Worm (Caenorhabditis elegans) whole organism, L3 larva: ENCODE results near the gene F25E5.9.

ENCODE experiments used
- R02D3.7 ChIP-seq: fragments of 150-350 bp; optimal IDR thresholded peaks from 2 replicates; lab custom pipeline; 2014; ENCODE audit warnings: missing biosample characterization, missing genetic modification characterization
- ZK546.5 ChIP-seq: sonication (generic microtip); optimal IDR thresholded peaks from 2 replicates; lab custom pipeline; 2017; ENCODE audit warnings: missing biosample characterization, missing genetic modification characterization
- aly-2 ChIP-seq: fragments of 150-350 bp; optimal IDR thresholded peaks from 2 replicates; lab custom pipeline; 2014; ENCODE audit warnings: missing biosample characterization, missing genetic modification characterization
- ama-1 ChIP-seq: fragments of 150-350 bp; optimal IDR thresholded peaks from 2 replicates; lab custom pipeline; 2018
- ceh-16 ChIP-seq: sonication (generic microtip); optimal IDR thresholded peaks from 2 replicates; lab custom pipeline; 2017; ENCODE audit warnings: missing biosample characterization, missing genetic modification characterization
- ceh-28 ChIP-seq: fragments of 150-350 bp; optimal IDR thresholded peaks from 2 replicates; lab custom pipeline; 2014; ENCODE audit warnings: missing biosample characterization, missing genetic modification reagents, missing genetic modification characterization
- ceh-9 ChIP-seq: sonication (generic microtip); optimal IDR thresholded peaks from 2 replicates; lab custom pipeline; 2018; ENCODE audit warnings: missing biosample characterization, missing genetic modification characterization
- daf-12 ChIP-seq: fragments of 150-350 bp; optimal IDR thresholded peaks from 2 replicates; lab custom pipeline; 2014; ENCODE audit warnings: missing biosample characterization, missing genetic modification reagents, missing genetic modification characterization
- egl-5 ChIP-seq: fragments of 150-350 bp; optimal IDR thresholded peaks from 2 replicates; lab custom pipeline; 2017; ENCODE audit warnings: missing biosample characterization, missing genetic modification reagents, missing genetic modification characterization, inconsistent platforms
- elt-1 ChIP-seq: fragments of 150-350 bp; optimal IDR thresholded peaks from 2 replicates; lab custom pipeline; 2014; ENCODE audit warnings: missing biosample characterization, missing genetic modification characterization
- elt-2 ChIP-seq: sonication (generic microtip); optimal IDR thresholded peaks from 2 replicates; lab custom pipeline; 2016; ENCODE audit warnings: missing genetic modification reagents, mild to moderate bottlenecking, missing genetic modification characterization, missing compliant biosample characterization
- elt-3 ChIP-seq, 3 experiments: fragments of 150-350 bp in 1 of 3; sonication (generic microtip) in 2 of 3; optimal IDR thresholded peaks; 2 replicates in 2 of 3; 4 replicates in 1 of 3; lab custom pipeline; 2014 to 2017; ENCODE audit warnings: missing biosample characterization in 3 of 3, missing genetic modification characterization in 3 of 3
- eor-1 ChIP-seq, 2 experiments: fragments of 150-350 bp; optimal IDR thresholded peaks; 2 replicates each; lab custom pipeline; 2014 to 2018; ENCODE audit warnings: missing biosample characterization in 2 of 2, missing genetic modification characterization in 2 of 2
- fkh-10 ChIP-seq: sonication (generic microtip); optimal IDR thresholded peaks from 2 replicates; lab custom pipeline; 2017; ENCODE audit warnings: missing biosample characterization, missing genetic modification reagents, missing genetic modification characterization
- fos-1 ChIP-seq: fragments of 150-350 bp; optimal IDR thresholded peaks from 2 replicates; lab custom pipeline; 2014; ENCODE audit warnings: missing biosample characterization, missing genetic modification characterization
- hmg-11 ChIP-seq: sonication (generic microtip); optimal IDR thresholded peaks from 2 replicates; lab custom pipeline; 2016; ENCODE audit warnings: missing genetic modification characterization, missing compliant biosample characterization
- jun-1 ChIP-seq: fragments of 150-350 bp; optimal IDR thresholded peaks from 2 replicates; lab custom pipeline; 2014; ENCODE audit warnings: missing biosample characterization, missing genetic modification reagents, missing genetic modification characterization
- lin-15B ChIP-seq: fragments of 150-350 bp; optimal IDR thresholded peaks from 2 replicates; lab custom pipeline; 2014; ENCODE audit warnings: missing biosample characterization, missing genetic modification characterization
- lin-39 ChIP-seq: fragments of 150-350 bp; optimal IDR thresholded peaks from 2 replicates; lab custom pipeline; 2018; ENCODE audit warnings: missing biosample characterization, missing genetic modification reagents, missing genetic modification characterization
- mdl-1 ChIP-seq: fragments of 150-350 bp; optimal IDR thresholded peaks from 2 replicates; lab custom pipeline; 2014; ENCODE audit warnings: missing biosample characterization, missing genetic modification characterization
- mml-1 ChIP-seq: fragments of 150-350 bp; sonication (generic microtip); optimal IDR thresholded peaks from 3 replicates; lab custom pipeline; 2014; ENCODE audit warnings: missing biosample characterization, missing genetic modification characterization
- nfya-1 ChIP-seq: sonication (generic microtip); optimal IDR thresholded peaks from 2 replicates; lab custom pipeline; 2017; ENCODE audit warnings: missing genetic modification characterization, mild to moderate bottlenecking, missing compliant biosample characterization, antibody characterized with exemption, moderate library complexity; ENCODE audit not compliant: insufficient read depth
- nhr-23 ChIP-seq: fragments of 150-350 bp; optimal IDR thresholded peaks from 2 replicates; lab custom pipeline; 2014; ENCODE audit warnings: missing biosample characterization, missing genetic modification reagents, missing genetic modification characterization
- nhr-25 ChIP-seq: sonication (generic microtip); optimal IDR thresholded peaks from 2 replicates; lab custom pipeline; 2017; ENCODE audit warnings: missing biosample characterization, missing genetic modification characterization
- nhr-28 ChIP-seq: fragments of 150-350 bp; optimal IDR thresholded peaks from 2 replicates; lab custom pipeline; 2014; ENCODE audit warnings: missing biosample characterization, missing genetic modification characterization
- nhr-43 ChIP-seq: sonication (generic microtip); optimal IDR thresholded peaks from 2 replicates; lab custom pipeline; 2016; ENCODE audit warnings: mild to moderate bottlenecking, missing genetic modification characterization, missing compliant biosample characterization; ENCODE audit not compliant: poor library complexity, severe bottlenecking
- nhr-67 ChIP-seq: fragments of 150-350 bp; optimal IDR thresholded peaks from 2 replicates; lab custom pipeline; 2014; ENCODE audit warnings: missing biosample characterization, missing genetic modification characterization
- nhr-77 ChIP-seq: fragments of 150-350 bp; optimal IDR thresholded peaks from 2 replicates; lab custom pipeline; 2014; ENCODE audit warnings: missing biosample characterization, missing genetic modification characterization
- pha-4 ChIP-seq: fragments of 150-350 bp; optimal IDR thresholded peaks from 2 replicates; lab custom pipeline; 2014; ENCODE audit warnings: missing biosample characterization, missing genetic modification reagents, missing genetic modification characterization
- pqm-1 ChIP-seq: fragments of 150-350 bp; optimal IDR thresholded peaks from 2 replicates; lab custom pipeline; 2017; ENCODE audit warnings: missing biosample characterization, missing genetic modification characterization, inconsistent platforms
- sea-2 ChIP-seq: fragments of 150-350 bp; sonication (generic microtip); optimal IDR thresholded peaks from 4 replicates; lab custom pipeline; 2014; ENCODE audit warnings: missing biosample characterization, missing genetic modification reagents, missing genetic modification characterization
- skn-1 ChIP-seq: fragments of 150-350 bp; optimal IDR thresholded peaks from 2 replicates; lab custom pipeline; 2014; ENCODE audit warnings: missing biosample characterization, missing genetic modification characterization
- snpc-4 ChIP-seq: fragments of 150-350 bp; optimal IDR thresholded peaks from 2 replicates; lab custom pipeline; 2014; ENCODE audit warnings: missing biosample characterization, missing genetic modification characterization
- unc-39 ChIP-seq: sonication (generic microtip); optimal IDR thresholded peaks from 4 replicates; lab custom pipeline; 2017; ENCODE audit warnings: missing biosample characterization, missing genetic modification characterization
- unc-62 ChIP-seq: fragments of 150-350 bp; sonication (generic microtip); optimal IDR thresholded peaks from 4 replicates; lab custom pipeline; 2014; ENCODE audit warnings: missing biosample characterization, missing genetic modification reagents, missing genetic modification characterization
- zag-1 ChIP-seq: fragments of 150-350 bp; optimal IDR thresholded peaks from 2 replicates; lab custom pipeline; 2014; ENCODE audit warnings: missing biosample characterization, missing genetic modification characterization
- ztf-11 ChIP-seq: fragments of 150-350 bp; optimal IDR thresholded peaks from 2 replicates; lab custom pipeline; 2014; ENCODE audit warnings: missing biosample characterization, missing genetic modification characterization

Gene F25E5.9

ce11 chrV:7472815-7473214 lies 35.1 kb upstream of the F25E5.9 start, which contains the start of gene str-28:
TSS of gene str-28 (minus strand) at chrV:7472915.
- no peak for TF ChIP-seq skn-1 (tag; lab: Kevin White, UChicago)
- no peak for TF ChIP-seq R02D3.7 (tag; lab: Kevin White, UChicago)
- TF ChIP-seq nhr-67 (tag; lab: Kevin White, UChicago), result no peak
- TF ChIP-seq elt-2 (tag; lab: Kevin White, UChicago), result no peak
- TF ChIP-seq jun-1 (tag; lab: Kevin White, UChicago), result no peak
- no peak for TF ChIP-seq elt-3 (tag; optimal IDR thresholded peaks at IDR 0.05; lab: Kevin White, UChicago)
- no peak for TF ChIP-seq ZK546.5 (tag; lab: Kevin White, UChicago)
- TF ChIP-seq nfya-1 (tag; lab: Kevin White, UChicago), result no peak
- TF ChIP-seq daf-12 (tag; lab: Kevin White, UChicago), result no peak
- no peak for TF ChIP-seq pqm-1
- TF ChIP-seq fkh-10, result no peak
- no peak for TF ChIP-seq nhr-43 (tag; lab: Kevin White, UChicago)
- TF ChIP-seq ceh-9 (tag; lab: Kevin White, UChicago), result no peak
- no peak for TF ChIP-seq pha-4 (tag; lab: Kevin White, UChicago)
- TF ChIP-seq hmg-11, result no peak
- no peak for TF ChIP-seq nhr-28 (tag; lab: Kevin White, UChicago)
- no peak for TF ChIP-seq aly-2 (tag; lab: Kevin White, UChicago)
- TF ChIP-seq zag-1 (tag; lab: Kevin White, UChicago), result no peak
- TF ChIP-seq fos-1 (tag; lab: Kevin White, UChicago), result no peak
- TF ChIP-seq lin-39 (tag; lab: Kevin White, UChicago), result no peak

ce11 chrV:7465509-7465908 lies 27.8 kb upstream of the F25E5.9 start, which contains the start of gene F25E5.1:
TSS of gene F25E5.1 (plus strand) at chrV:7465884.
- TF ChIP-seq R02D3.7 (tag; lab: Kevin White, UChicago), result no peak
- TF ChIP-seq lin-15B (tag; lab: Kevin White, UChicago), result peak; percentile 77
- TF ChIP-seq nhr-28 (tag; lab: Kevin White, UChicago), result no peak
- TF ChIP-seq nhr-25, result peak; percentile 65
- no peak for TF ChIP-seq eor-1 (tag; optimal IDR thresholded peaks at IDR 0.05; lab: Kevin White, UChicago)
- TF ChIP-seq ztf-11 (tag; lab: Kevin White, UChicago), result no peak
- peak; percentile 40 for TF ChIP-seq elt-2 (tag; lab: Kevin White, UChicago)
- no peak for TF ChIP-seq fos-1 (tag; lab: Kevin White, UChicago)
- TF ChIP-seq hmg-11, result peak; percentile 80
- no peak for TF ChIP-seq nhr-77 (tag; lab: Kevin White, UChicago)
- TF ChIP-seq snpc-4 (tag; lab: Kevin White, UChicago), result peak; percentile 76
- no peak for TF ChIP-seq ceh-28 (tag; lab: Kevin White, UChicago)
- peak; percentile 71 for TF ChIP-seq nfya-1 (tag; lab: Kevin White, UChicago)
- TF ChIP-seq elt-3 (tag; optimal IDR thresholded peaks at IDR 0.05; lab: Kevin White, UChicago), result no peak
- peak; percentile 57 for TF ChIP-seq nhr-43 (tag; lab: Kevin White, UChicago)
- peak; percentile 50 for TF ChIP-seq egl-5 (tag; lab: Kevin White, UChicago)
- TF ChIP-seq pqm-1, result peak; percentile 39

ce11 chrV:7464696-7465095 lies 27.0 kb upstream of the F25E5.9 start, which contains the start of gene srh-89:
TSS of gene srh-89 (minus strand) at chrV:7464796.
- TF ChIP-seq nhr-23 (tag; lab: Kevin White, UChicago), result no peak
- TF ChIP-seq elt-3 (tag; optimal IDR thresholded peaks at IDR 0.05; lab: Kevin White, UChicago), result no peak
- TF ChIP-seq pqm-1, result no peak
- TF ChIP-seq lin-15B (tag; lab: Kevin White, UChicago), result no peak
- no peak for TF ChIP-seq zag-1 (tag; lab: Kevin White, UChicago)
- no peak for TF ChIP-seq unc-39 (tag; lab: Kevin White, UChicago)
- TF ChIP-seq ceh-16 (tag; lab: Kevin White, UChicago), result no peak
- TF ChIP-seq daf-12 (tag; lab: Kevin White, UChicago), result no peak
- no peak for TF ChIP-seq unc-62 (GFP tag; lab: Kevin White, UChicago)
- TF ChIP-seq ama-1 (lab: Kevin White, UChicago), result no peak
- TF ChIP-seq mml-1 (tag; lab: Kevin White, UChicago), result no peak
- no peak for TF ChIP-seq nhr-43 (tag; lab: Kevin White, UChicago)
- no peak for TF ChIP-seq ceh-28 (tag; lab: Kevin White, UChicago)
- TF ChIP-seq mdl-1 (tag; lab: Kevin White, UChicago), result no peak
- TF ChIP-seq elt-2 (tag; lab: Kevin White, UChicago), result no peak
- no peak for TF ChIP-seq nfya-1 (tag; lab: Kevin White, UChicago)
- TF ChIP-seq R02D3.7 (tag; lab: Kevin White, UChicago), result no peak
- TF ChIP-seq sea-2 (GFP tag; lab: Kevin White, UChicago), result no peak
- TF ChIP-seq elt-1 (tag; lab: Kevin White, UChicago), result no peak
